Worm (Caenorhabditis elegans) whole organism, late embryonic: Measurements from ENCODE around the gene str-129.

Experiments
- C38D4.7 ChIP-seq: fragments of 200-800 bp; sonication (Bioruptor generic); optimal IDR thresholded peaks from 2 replicates; lab custom pipeline; 2018; ENCODE audit warnings: mild to moderate bottlenecking, missing genetic modification characterization, moderate library complexity, missing compliant biosample characterization
- ahr-1 ChIP-seq: sonication (generic microtip); optimal IDR thresholded peaks from 2 replicates; lab custom pipeline; 2016; ENCODE audit warnings: missing genetic modification characterization, missing compliant biosample characterization
- ama-1 ChIP-seq: fragments of 150-350 bp; optimal IDR thresholded peaks from 2 replicates; lab custom pipeline; 2014
- ceh-19 ChIP-seq: fragments of 200-800 bp; sonication (Bioruptor generic); optimal IDR thresholded peaks from 2 replicates; lab custom pipeline; 2018; ENCODE audit warnings: mild to moderate bottlenecking, missing genetic modification characterization, missing compliant biosample characterization
- ceh-31 ChIP-seq: sonication (generic microtip); optimal IDR thresholded peaks from 2 replicates; lab custom pipeline; 2016; ENCODE audit warnings: missing genetic modification characterization, missing compliant biosample characterization
- ceh-48 ChIP-seq: sonication (generic microtip); optimal IDR thresholded peaks from 2 replicates; lab custom pipeline; 2016; ENCODE audit warnings: missing genetic modification characterization, inconsistent platforms, missing compliant biosample characterization
- dmd-4 ChIP-seq: sonication (generic microtip); optimal IDR thresholded peaks from 2 replicates; lab custom pipeline; 2016; ENCODE audit warnings: borderline replicate concordance, missing genetic modification characterization, missing compliant biosample characterization
- odd-2 ChIP-seq: sonication (generic microtip); optimal IDR thresholded peaks from 2 replicates; lab custom pipeline; 2017; ENCODE audit warnings: antibody characterized with exemption, mild to moderate bottlenecking, missing genetic modification characterization, missing compliant biosample characterization
- pag-3 ChIP-seq: sonication (generic microtip); optimal IDR thresholded peaks from 2 replicates; lab custom pipeline; 2016; ENCODE audit warnings: missing compliant biosample characterization, missing genetic modification characterization, borderline replicate concordance
- pat-9 ChIP-seq: fragments of 200-800 bp; sonication (Bioruptor generic); optimal IDR thresholded peaks from 2 replicates; lab custom pipeline; 2018; ENCODE audit warnings: mild to moderate bottlenecking, missing genetic modification characterization, moderate library complexity, missing compliant biosample characterization
- pha-4 ChIP-seq: fragments of 150-350 bp; optimal IDR thresholded peaks from 2 replicates; lab custom pipeline; 2018; ENCODE audit warnings: missing biosample characterization, missing genetic modification reagents, missing genetic modification characterization
- ttx-3 ChIP-seq: sonication (generic microtip); optimal IDR thresholded peaks from 2 replicates; lab custom pipeline; 2016; ENCODE audit warnings: missing genetic modification reagents, missing genetic modification characterization, missing compliant biosample characterization
- unc-86 ChIP-seq: sonication (generic microtip); optimal IDR thresholded peaks from 2 replicates; lab custom pipeline; 2016; ENCODE audit warnings: missing genetic modification characterization, missing compliant biosample characterization

DNA sequence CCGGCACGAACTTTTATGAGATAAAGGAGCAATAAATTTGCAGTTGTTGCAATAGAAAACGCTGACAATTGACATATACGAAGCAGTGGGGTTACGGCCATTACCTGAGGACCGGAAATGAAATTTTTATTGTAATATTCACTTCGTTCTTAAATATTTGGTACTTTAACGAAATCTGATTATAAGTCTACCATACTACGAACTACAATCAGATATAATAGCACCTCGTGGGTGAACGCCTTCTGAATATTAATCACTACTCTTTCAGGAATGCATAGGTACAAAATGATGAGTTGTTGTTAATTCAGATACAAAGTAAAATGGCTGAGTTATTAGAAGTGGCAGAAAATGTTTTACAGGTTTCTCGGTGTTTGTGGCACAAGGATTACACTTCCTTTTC lies at the start of gene str-129:
- no peak for TF ChIP-seq pag-3 (tag; lab: Kevin White, UChicago)
- TF ChIP-seq unc-86 (tag; lab: Kevin White, UChicago): no peak
- TF ChIP-seq ttx-3 (tag; lab: Kevin White, UChicago): no peak
- TF ChIP-seq ama-1: no peak
- TF ChIP-seq ceh-48 (tag; lab: Kevin White, UChicago): no peak
- TF ChIP-seq pha-4: no peak
- TF ChIP-seq ceh-31 (tag; lab: Kevin White, UChicago): no peak
- no peak for TF ChIP-seq dmd-4 (tag; lab: Kevin White, UChicago)
- TF ChIP-seq ceh-19: no peak
- TF ChIP-seq C38D4.7: no peak
- no peak for TF ChIP-seq odd-2 (tag; lab: Kevin White, UChicago)
- no peak for TF ChIP-seq ahr-1 (tag; lab: Kevin White, UChicago)
- TF ChIP-seq pat-9 (tag; lab: Kevin White, UChicago): no peak
